Worm (Caenorhabditis elegans) whole organism, mixed stage, embryonic: ENCODE results near the gene nspg-13.
A peak's percentile ranks its signal among the peaks of the same experiment; 100 is the strongest.

Experiments
- M03D4.4 ChIP-seq: sonication (generic microtip); optimal IDR thresholded peaks from 2 replicates; lab custom pipeline; 2017; ENCODE audit warnings: mild to moderate bottlenecking, missing genetic modification characterization, missing compliant biosample characterization
- bed-3 ChIP-seq: fragments of 200-800 bp; sonication (Bioruptor generic); optimal IDR thresholded peaks from 3 replicates; lab custom pipeline; 2018; ENCODE audit warnings: mild to moderate bottlenecking, missing genetic modification characterization, moderate library complexity, missing compliant biosample characterization
- blmp-1 ChIP-seq: fragments of 150-350 bp; optimal IDR thresholded peaks from 2 replicates; lab custom pipeline; 2014; ENCODE audit warnings: missing biosample characterization, missing genetic modification characterization
- ceh-39 ChIP-seq: fragments of 150-350 bp; optimal IDR thresholded peaks from 2 replicates; lab custom pipeline; 2014; ENCODE audit warnings: missing biosample characterization, missing genetic modification characterization
- ceh-43 ChIP-seq: fragments of 200-800 bp; sonication (Bioruptor generic); optimal IDR thresholded peaks from 2 replicates; lab custom pipeline; 2018; ENCODE audit warnings: mild to moderate bottlenecking, missing genetic modification characterization, moderate library complexity, missing compliant biosample characterization
- ceh-83 ChIP-seq: fragments of 200-800 bp; sonication (Bioruptor generic); optimal IDR thresholded peaks from 2 replicates; lab custom pipeline; 2018; ENCODE audit warnings: mild to moderate bottlenecking, missing genetic modification characterization, missing compliant biosample characterization
- ces-1 ChIP-seq: fragments of 150-350 bp; optimal IDR thresholded peaks from 2 replicates; lab custom pipeline; 2014; ENCODE audit warnings: missing biosample characterization, missing genetic modification reagents, missing genetic modification characterization
- cnd-1 ChIP-seq: fragments of 200-800 bp; sonication (Bioruptor generic); optimal IDR thresholded peaks from 2 replicates; lab custom pipeline; 2018; ENCODE audit warnings: mild to moderate bottlenecking, missing genetic modification characterization, missing compliant biosample characterization
- drap-1 ChIP-seq: fragments of 200-800 bp; sonication (Bioruptor generic); optimal IDR thresholded peaks from 3 replicates; lab custom pipeline; 2018; ENCODE audit warnings: mild to moderate bottlenecking, missing genetic modification characterization, missing compliant biosample characterization
- elt-3 ChIP-seq: fragments of 150-350 bp; optimal IDR thresholded peaks from 2 replicates; lab custom pipeline; 2014; ENCODE audit warnings: missing biosample characterization, missing genetic modification characterization
- ham-2 ChIP-seq: fragments of 200-800 bp; sonication (Bioruptor generic); optimal IDR thresholded peaks from 2 replicates; lab custom pipeline; 2018; ENCODE audit warnings: mild to moderate bottlenecking, missing genetic modification characterization, missing compliant biosample characterization
- hlh-1 ChIP-seq: fragments of 150-350 bp; optimal IDR thresholded peaks from 2 replicates; lab custom pipeline; 2014; ENCODE audit warnings: missing biosample characterization, missing genetic modification reagents, missing genetic modification characterization
- lin-13 ChIP-seq: fragments of 150-350 bp; optimal IDR thresholded peaks from 2 replicates; lab custom pipeline; 2014; ENCODE audit warnings: missing biosample characterization, missing genetic modification characterization
- lin-32 ChIP-seq: fragments of 200-800 bp; sonication (Bioruptor generic); optimal IDR thresholded peaks from 2 replicates; lab custom pipeline; 2018; ENCODE audit warnings: mild to moderate bottlenecking, missing genetic modification characterization, missing compliant biosample characterization
- lsy-2 ChIP-seq: fragments of 150-350 bp; optimal IDR thresholded peaks from 2 replicates; lab custom pipeline; 2014; ENCODE audit warnings: missing biosample characterization, missing genetic modification characterization
- mab-5 ChIP-seq: fragments of 150-350 bp; optimal IDR thresholded peaks from 2 replicates; lab custom pipeline; 2014; ENCODE audit warnings: missing biosample characterization, missing genetic modification characterization
- mep-1 ChIP-seq: fragments of 150-350 bp; optimal IDR thresholded peaks from 2 replicates; lab custom pipeline; 2017; ENCODE audit warnings: missing biosample characterization, missing genetic modification reagents, missing genetic modification characterization, inconsistent platforms
- mls-2 ChIP-seq: sonication (generic microtip); optimal IDR thresholded peaks from 2 replicates; lab custom pipeline; 2016; ENCODE audit warnings: mild to moderate bottlenecking, missing genetic modification characterization, moderate library complexity, missing compliant biosample characterization
- nhr-12 ChIP-seq: fragments of 150-350 bp; optimal IDR thresholded peaks from 2 replicates; lab custom pipeline; 2014; ENCODE audit warnings: missing biosample characterization, missing genetic modification characterization
- nhr-2 ChIP-seq: fragments of 150-350 bp; optimal IDR thresholded peaks from 2 replicates; lab custom pipeline; 2014; ENCODE audit warnings: missing biosample characterization, missing genetic modification characterization
- nhr-237 ChIP-seq: fragments of 150-350 bp; optimal IDR thresholded peaks from 2 replicates; lab custom pipeline; 2014; ENCODE audit warnings: missing biosample characterization, missing genetic modification characterization
- nhr-28 ChIP-seq: fragments of 150-350 bp; optimal IDR thresholded peaks from 2 replicates; lab custom pipeline; 2014; ENCODE audit warnings: missing biosample characterization, missing genetic modification characterization
- nhr-76 ChIP-seq: sonication (generic microtip); optimal IDR thresholded peaks from 2 replicates; lab custom pipeline; 2017; ENCODE audit warnings: missing biosample characterization, missing genetic modification characterization
- pha-4 ChIP-seq: fragments of 150-350 bp; optimal IDR thresholded peaks from 2 replicates; lab custom pipeline; 2018; ENCODE audit warnings: missing biosample characterization, missing genetic modification reagents, missing genetic modification characterization
- sem-2 ChIP-seq: fragments of 200-800 bp; sonication (Bioruptor generic); optimal IDR thresholded peaks from 2 replicates; lab custom pipeline; 2018; ENCODE audit warnings: mild to moderate bottlenecking, missing genetic modification characterization, missing compliant biosample characterization
- snpc-4 ChIP-seq: fragments of 150-350 bp; optimal IDR thresholded peaks from 2 replicates; lab custom pipeline; 2014; ENCODE audit warnings: missing biosample characterization, missing genetic modification characterization
- sptf-1 ChIP-seq: sonication (generic microtip); optimal IDR thresholded peaks from 2 replicates; lab custom pipeline; 2017; ENCODE audit warnings: mild to moderate bottlenecking, missing genetic modification characterization, moderate library complexity, missing compliant biosample characterization
- tbx-8 ChIP-seq: fragments of 200-800 bp; sonication (Bioruptor generic); optimal IDR thresholded peaks from 2 replicates; lab custom pipeline; 2018; ENCODE audit warnings: mild to moderate bottlenecking, missing genetic modification characterization, moderate library complexity, missing compliant biosample characterization
- unc-120 ChIP-seq: sonication (generic microtip); optimal IDR thresholded peaks from 2 replicates; lab custom pipeline; 2017; ENCODE audit warnings: missing genetic modification characterization, missing compliant biosample characterization; ENCODE audit not compliant: poor library complexity, severe bottlenecking
- unc-39 ChIP-seq: fragments of 150-350 bp; optimal IDR thresholded peaks from 2 replicates; lab custom pipeline; 2014; ENCODE audit warnings: missing biosample characterization, missing genetic modification characterization
- zip-8 ChIP-seq: fragments of 150-350 bp; optimal IDR thresholded peaks from 2 replicates; lab custom pipeline; 2014; ENCODE audit warnings: missing biosample characterization, missing genetic modification characterization
- ztf-11 ChIP-seq: fragments of 150-350 bp; optimal IDR thresholded peaks from 2 replicates; lab custom pipeline; 2014; ENCODE audit warnings: missing biosample characterization, missing genetic modification characterization

Gene nspg-13

ce11 chrX:5248754-5249153 lies 6.2 kb upstream of the nspg-13 start:
- TF ChIP-seq zip-8 (tag; lab: Kevin White, UChicago) (peak; percentile 69), tbx-8 (no peak), lsy-2 (no peak), bed-3 (GFP tag; lab: Kevin White, UChicago) (no peak), pha-4 (tag; lab: Kevin White, UChicago) (no peak)

- TF ChIP-seq sem-2 (GFP tag; lab: Kevin White, UChicago) (no peak), nhr-237 (no peak), nhr-76 (tag; lab: Kevin White, UChicago) (no peak), tbx-8 (no peak), ceh-43 (no peak)
Observed at ce11 chrX:5249603-5250002, 5.4 kb upstream of the nspg-13 start, which contains the start of gene Y34B4A.10. Gene Y34B4A.10, plus strand, starts transcription at chrX:5249903.

ce11 chrX:5252798-5253197 lies 2.2 kb upstream of the nspg-13 start, which contains the start of gene nspg-14:
Gene nspg-14, plus strand, starts transcription at chrX:5253047.
- no peak for TF ChIP-seq sptf-1
- no peak for TF ChIP-seq ceh-83 (GFP tag; lab: Kevin White, UChicago)
- TF ChIP-seq nhr-237, result no peak
- no peak for TF ChIP-seq unc-39 (tag; lab: Kevin White, UChicago)
- TF ChIP-seq unc-120 (tag; lab: Kevin White, UChicago), result no peak
- no peak for TF ChIP-seq ces-1 (GFP tag; lab: Kevin White, UChicago)
- TF ChIP-seq pha-4 (tag; lab: Kevin White, UChicago), result no peak
- no peak for TF ChIP-seq ceh-43
- no peak for TF ChIP-seq elt-3 (tag; lab: Kevin White, UChicago)
- no peak for TF ChIP-seq zip-8 (tag; lab: Kevin White, UChicago)
- no peak for TF ChIP-seq mab-5 (tag; lab: Kevin White, UChicago)
- no peak for TF ChIP-seq ham-2
- TF ChIP-seq lin-13 (tag; lab: Kevin White, UChicago), result no peak
- no peak for TF ChIP-seq hlh-1 (tag; lab: Kevin White, UChicago)
- TF ChIP-seq nhr-76 (tag; lab: Kevin White, UChicago), result no peak

- no peak for TF ChIP-seq nhr-2 (tag; lab: Kevin White, UChicago)
- TF ChIP-seq lin-13 (tag; lab: Kevin White, UChicago), result no peak
- no peak for TF ChIP-seq drap-1 (GFP tag; lab: Kevin White, UChicago)
- no peak for TF ChIP-seq blmp-1 (tag; lab: Kevin White, UChicago)
- TF ChIP-seq ces-1 (GFP tag; lab: Kevin White, UChicago), result no peak
- no peak for TF ChIP-seq nhr-28 (tag; lab: Kevin White, UChicago)
- TF ChIP-seq mab-5 (tag; lab: Kevin White, UChicago), result no peak
Observed at ce11 chrX:5255320-5255719, 326 bp downstream of the nspg-13 start.

ce11 chrX:5256999-5257398 lies 2.0 kb downstream of the nspg-13 start, which contains the start of gene nspg-12:
Gene nspg-12, plus strand, starts transcription at chrX:5257299.
- TF ChIP-seq mls-2 (tag; lab: Kevin White, UChicago) (no peak), M03D4.4 (tag; lab: Kevin White, UChicago) (no peak), blmp-1 (tag; lab: Kevin White, UChicago) (no peak), elt-3 (tag; lab: Kevin White, UChicago) (no peak), nhr-76 (tag; lab: Kevin White, UChicago) (no peak), ztf-11 (tag; lab: Kevin White, UChicago) (no peak), mab-5 (tag; lab: Kevin White, UChicago) (no peak), ceh-39 (tag; lab: Kevin White, UChicago) (no peak), nhr-2 (tag; lab: Kevin White, UChicago) (no peak), unc-120 (tag; lab: Kevin White, UChicago) (no peak), lin-32 (GFP tag; lab: Kevin White, UChicago) (no peak), nhr-237 (no peak), unc-39 (tag; lab: Kevin White, UChicago) (no peak), nhr-12 (tag; lab: Kevin White, UChicago) (no peak), cnd-1 (tag; lab: Kevin White, UChicago) (no peak), mep-1 (no peak), ceh-83 (GFP tag; lab: Kevin White, UChicago) (no peak), snpc-4 (tag; lab: Kevin White, UChicago) (no peak), sptf-1 (no peak)
